Fruit fly (Drosophila melanogaster): ENCODE data around the gene CG3061.

CG3061 gene

dm6 chr3R:14024919-14025387 is 7.2 kb upstream of the CG3061 start (continued):
- TF ChIP-seq CG13287 (GFP tag; IDR thresholded peaks at IDR 0.05; ENCODE audit: partially characterized antibody) (peak; percentile 61; the same call in 1 of the 2 replicates), CG10321 (GFP tag; IDR thresholded peaks at IDR 0.05) (peak; percentile 77), trh (GFP tag; optimal IDR thresholded peaks at IDR 0.05) (no peak), GATAe (GFP tag; conservative IDR thresholded peaks at IDR 0.05) (no peak), row (GFP tag; IDR thresholded peaks at IDR 0.05) (peak; percentile 39; the same call in 2 of the 3 replicates), CG10543 (GFP tag; optimal IDR thresholded peaks at IDR 0.05) (peak; percentile 82), tna (GFP tag; IDR thresholded peaks at IDR 0.05; ENCODE audit: partially characterized antibody) (0 out of 2 replicates have a peak, but pooled peaks have one; percentile 30), shn (GFP tag; optimal IDR thresholded peaks at IDR 0.05) (peak; percentile 24), Drgx (GFP tag; IDR thresholded peaks at IDR 0.05) (no peak; the same call in 1 of the 2 replicates), crc (GFP tag; optimal IDR thresholded peaks at IDR 0.05) (no peak), CTCF (GFP tag; optimal IDR thresholded peaks at IDR 0.05) (peak; percentile 49), CG3065 (GFP tag; optimal IDR thresholded peaks at IDR 0.05) (no peak), unc-4 (GFP tag; IDR thresholded peaks at IDR 0.05; ENCODE audit: partially characterized antibody) (0 out of 2 replicates have a peak, but pooled peaks have one; percentile 22), CG12744 (GFP tag; optimal IDR thresholded peaks at IDR 0.05) (no peak), CG2129 (GFP tag; IDR thresholded peaks at IDR 0.05; ENCODE audit: partially characterized antibody) (no peak), CG11456 (GFP tag; IDR thresholded peaks at IDR 0.05) (no peak), Lpt (GFP tag; optimal IDR thresholded peaks at IDR 0.05) (no peak), jing (GFP tag; optimal IDR thresholded peaks at IDR 0.05) (no peak), CG4424 (GFP tag; optimal IDR thresholded peaks at IDR 0.05) (no peak), wek (GFP tag; optimal IDR thresholded peaks at IDR 0.05) (no peak), CoRest (tag; optimal IDR thresholded peaks at IDR 0.05) (peak; percentile 22), CG10565 (GFP tag; optimal IDR thresholded peaks at IDR 0.05) (no peak), PHDP (tag; optimal IDR thresholded peaks at IDR 0.05) (peak; percentile 30), CG1602 (GFP tag; optimal IDR thresholded peaks at IDR 0.05) (no peak), ash1 (GFP tag; optimal IDR thresholded peaks at IDR 0.05) (no peak), Nf-YA (GFP tag; IDR thresholded peaks at IDR 0.05) (0 out of 2 replicates have a peak, but pooled peaks have one; percentile 9), Adf1 (GFP tag; IDR thresholded peaks at IDR 0.05) (peak; percentile 81), onecut (GFP tag; IDR thresholded peaks at IDR 0.05) (no peak), CG7928 (GFP tag; optimal IDR thresholded peaks at IDR 0.05) (no peak), CG6854 (GFP tag; optimal IDR thresholded peaks at IDR 0.05) (peak; percentile 18), Ets97D (GFP tag; optimal IDR thresholded peaks at IDR 0.05) (no peak), chn (GFP tag; optimal IDR thresholded peaks at IDR 0.05) (peak; percentile 13), vvl (GFP tag; IDR thresholded peaks at IDR 0.05) (peak; percentile 59; the same call in 1 of the 2 replicates), unpg (GFP tag; optimal IDR thresholded peaks at IDR 0.05) (peak; percentile 44), CG4730 (GFP tag; IDR thresholded peaks at IDR 0.05) (no peak), ac (GFP tag; optimal IDR thresholded peaks at IDR 0.05) (no peak), CG1647 (GFP tag; optimal IDR thresholded peaks at IDR 0.05) (peak; percentile 24), jumu (GFP tag; optimal IDR thresholded peaks at IDR 0.05) (no peak), CG4617 (GFP tag; optimal IDR thresholded peaks at IDR 0.05; ENCODE audit: borderline replicate concordance) (no peak), ewg (GFP tag; optimal IDR thresholded peaks at IDR 0.05) (peak; percentile 68), stwl (tag; optimal IDR thresholded peaks at IDR 0.05) (peak; percentile 4), CG1603 (tag; optimal IDR thresholded peaks at IDR 0.05) (peak; percentile 18), kah (GFP tag; optimal IDR thresholded peaks at IDR 0.05) (peak; percentile 28), Oaz (GFP tag; IDR thresholded peaks at IDR 0.05) (no peak), CG30020 (tag; optimal IDR thresholded peaks at IDR 0.05) (no peak), sug (tag; optimal IDR thresholded peaks at IDR 0.05) (peak; percentile 84), Fer3 (tag; optimal IDR thresholded peaks at IDR 0.05) (no peak), CG33213 (GFP tag; optimal IDR thresholded peaks at IDR 0.05) (no peak), dmrt11E (tag; optimal IDR thresholded peaks at IDR 0.05) (no peak), az2 (GFP tag; optimal IDR thresholded peaks at IDR 0.05) (no peak), E2f1 (GFP tag; IDR thresholded peaks at IDR 0.05) (no peak; the same call in 1 of the 2 replicates)
